Worm (Caenorhabditis elegans): ENCODE results near the gene parg-1.

- TF ChIP-seq ham-2 (GFP tag; optimal IDR thresholded peaks at IDR 0.05): peak; percentile 98
- peak; percentile 75 for TF ChIP-seq drap-1 (GFP tag; optimal IDR thresholded peaks at IDR 0.05)
- peak; percentile 52 for TF ChIP-seq ceh-83 (GFP tag; optimal IDR thresholded peaks at IDR 0.05)
- no peak for TF ChIP-seq mab-5 (tag; optimal IDR thresholded peaks at IDR 0.05)
- peak; percentile 69 for TF ChIP-seq lsy-2 (tag; optimal IDR thresholded peaks at IDR 0.05)
- no peak for TF ChIP-seq sem-2 (GFP tag; optimal IDR thresholded peaks at IDR 0.05)
- TF ChIP-seq unc-62 (GFP tag; optimal IDR thresholded peaks at IDR 0.05): peak; percentile 84
- TF ChIP-seq sptf-1 (tag; optimal IDR thresholded peaks at IDR 0.05): peak; percentile 78
- TF ChIP-seq bed-3 (GFP tag; optimal IDR thresholded peaks at IDR 0.05): peak; percentile 14
- TF ChIP-seq ztf-11 (tag; optimal IDR thresholded peaks at IDR 0.05): peak; percentile 74
- no peak for TF ChIP-seq nhr-76 (tag; optimal IDR thresholded peaks at IDR 0.05)
- TF ChIP-seq mep-1 (tag; optimal IDR thresholded peaks at IDR 0.05): peak; percentile 84
- TF ChIP-seq lin-32 (GFP tag; optimal IDR thresholded peaks at IDR 0.05): peak; percentile 74
Observed at ce11 chrIV:8782172-8782571, 36.1 kb downstream of the parg-1 start.

Data from whole organism, mixed stage, embryonic.